Fruit fly (Drosophila melanogaster): ENCODE measurements around the gene CG33203.

DNA sequence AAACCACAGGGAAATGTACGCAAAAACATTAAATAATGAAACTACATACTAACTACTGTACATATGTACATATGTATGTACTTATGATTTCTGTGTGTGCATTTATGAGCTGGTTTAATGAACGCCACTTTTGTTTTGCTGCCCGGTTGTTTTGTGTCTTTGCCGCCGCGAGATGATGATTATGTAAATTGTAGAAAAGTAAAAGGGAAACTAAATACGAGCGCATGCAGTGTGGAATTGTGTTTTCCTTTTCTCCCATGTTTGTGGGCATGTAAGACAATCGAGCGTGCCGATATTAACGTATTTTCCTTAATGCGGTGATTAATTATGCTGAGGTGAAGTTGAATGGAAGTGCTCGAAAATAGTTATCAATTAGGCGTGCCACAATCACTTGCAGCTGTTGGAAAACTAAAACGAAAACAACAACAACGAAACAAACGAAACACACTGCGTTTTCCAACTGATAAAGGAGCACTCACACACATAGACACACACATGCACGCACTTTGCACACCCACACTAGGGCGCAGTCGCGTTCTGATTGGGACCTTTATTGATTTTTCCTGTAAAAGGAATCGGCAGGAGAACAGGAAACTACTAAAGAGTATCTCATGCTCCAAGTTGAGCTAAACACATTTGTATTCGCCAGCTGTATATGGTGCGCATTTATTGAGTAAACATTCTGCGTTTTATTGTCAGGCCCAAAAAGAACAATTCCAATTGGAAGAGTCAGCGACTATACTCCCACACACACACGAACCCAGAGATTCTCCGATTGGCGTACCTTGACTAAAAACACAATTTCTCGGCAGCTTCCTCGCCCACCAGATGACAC lies 43.5 kb downstream of the CG33203 start:
- TF ChIP-seq CG8478 (optimal IDR thresholded peaks at IDR 0.05), result no peak
- no peak for TF ChIP-seq pan (optimal IDR thresholded peaks at IDR 0.05)
